Worm (Caenorhabditis elegans): ENCODE measurements around the gene spp-18.

spp-18 gene

DNA sequence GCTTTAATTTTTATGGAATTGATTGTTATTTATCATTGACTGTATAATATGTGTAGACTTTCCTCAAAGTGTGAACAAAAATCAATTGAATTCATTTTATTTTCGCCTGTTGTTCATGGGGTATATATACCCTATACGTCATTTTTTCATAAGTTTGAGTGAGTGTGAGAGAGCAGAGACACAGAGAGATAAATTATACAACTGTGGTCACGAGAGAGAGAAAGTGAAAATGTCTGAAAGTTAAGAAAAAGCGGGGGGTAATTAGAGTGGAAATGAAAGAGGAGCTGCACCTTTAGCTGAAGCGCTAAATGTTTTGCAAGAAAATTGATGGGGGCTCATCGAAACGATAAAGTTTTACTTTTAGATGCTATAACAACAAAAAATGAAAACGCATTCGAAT, 32.3 kb downstream of the spp-18 start:
- TF ChIP-seq mls-2 (tag; optimal IDR thresholded peaks at IDR 0.05): no peak
- no peak for TF ChIP-seq snpc-4 (tag; optimal IDR thresholded peaks at IDR 0.05)
- no peak for TF ChIP-seq mab-5 (tag; optimal IDR thresholded peaks at IDR 0.05)
- no peak for TF ChIP-seq nhr-28 (tag; optimal IDR thresholded peaks at IDR 0.05)

DNA sequence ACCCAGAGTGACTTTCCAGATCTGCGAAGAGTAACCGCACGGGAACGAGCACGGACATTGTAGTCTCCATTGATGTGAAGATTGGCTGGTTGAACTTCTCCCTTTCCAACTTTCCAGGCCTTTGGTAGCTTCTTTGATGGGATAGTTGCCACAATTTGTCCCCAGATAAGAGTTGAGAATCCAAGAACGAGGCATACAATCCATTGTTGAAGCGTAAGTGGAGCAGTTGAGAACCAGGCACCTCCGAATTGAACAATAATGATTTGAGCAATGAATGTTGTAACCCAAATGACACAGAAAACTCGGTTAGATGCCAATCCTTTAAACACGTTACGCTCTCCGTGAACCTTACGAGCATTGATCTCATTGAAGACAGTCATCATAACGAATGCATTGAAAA, 33.5 kb downstream of the spp-18 start:
- TF ChIP-seq cnd-1 (tag; optimal IDR thresholded peaks at IDR 0.05) (no peak), ceh-43 (GFP tag; optimal IDR thresholded peaks at IDR 0.05) (no peak), sem-2 (GFP tag; optimal IDR thresholded peaks at IDR 0.05) (no peak), zip-8 (tag; optimal IDR thresholded peaks at IDR 0.05) (no peak), unc-120 (tag; optimal IDR thresholded peaks at IDR 0.05; ENCODE audit: poor library complexity, severe bottlenecking) (no peak), ztf-11 (tag; optimal IDR thresholded peaks at IDR 0.05) (no peak), elt-3 (tag; optimal IDR thresholded peaks at IDR 0.05) (no peak), hlh-1 (tag; optimal IDR thresholded peaks at IDR 0.05) (no peak), mep-1 (tag; optimal IDR thresholded peaks at IDR 0.05) (no peak), drap-1 (GFP tag; optimal IDR thresholded peaks at IDR 0.05) (no peak), pha-4 (tag; optimal IDR thresholded peaks at IDR 0.05) (no peak), nhr-28 (tag; optimal IDR thresholded peaks at IDR 0.05) (no peak), sptf-1 (tag; optimal IDR thresholded peaks at IDR 0.05) (no peak), nhr-237 (tag; optimal IDR thresholded peaks at IDR 0.05) (no peak), nhr-76 (tag; optimal IDR thresholded peaks at IDR 0.05) (no peak), mls-2 (tag; optimal IDR thresholded peaks at IDR 0.05) (no peak), flh-1 (GFP tag; optimal IDR thresholded peaks at IDR 0.05) (no peak), unc-62 (GFP tag; optimal IDR thresholded peaks at IDR 0.05) (no peak)

DNA sequence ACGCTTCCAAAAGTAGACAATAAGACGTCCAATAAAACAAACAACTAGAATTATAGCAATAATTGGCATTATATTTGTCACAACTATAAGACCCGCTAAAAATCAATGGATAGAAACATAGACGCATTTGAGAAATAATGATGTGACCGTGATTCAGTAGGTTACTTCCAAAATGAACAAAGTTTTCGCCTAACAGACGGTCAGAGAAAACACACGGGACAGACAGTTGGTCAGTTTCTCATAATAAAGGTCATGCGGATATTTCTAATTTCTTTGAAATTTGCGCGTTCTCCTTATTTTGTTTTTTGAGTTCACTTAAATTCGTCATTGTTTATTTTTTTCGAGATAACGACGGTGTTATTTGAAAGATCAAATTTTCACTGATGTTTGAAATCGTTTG, 38.1 kb downstream of the spp-18 start:
- TF ChIP-seq snpc-4 (tag; optimal IDR thresholded peaks at IDR 0.05): no peak

DNA sequence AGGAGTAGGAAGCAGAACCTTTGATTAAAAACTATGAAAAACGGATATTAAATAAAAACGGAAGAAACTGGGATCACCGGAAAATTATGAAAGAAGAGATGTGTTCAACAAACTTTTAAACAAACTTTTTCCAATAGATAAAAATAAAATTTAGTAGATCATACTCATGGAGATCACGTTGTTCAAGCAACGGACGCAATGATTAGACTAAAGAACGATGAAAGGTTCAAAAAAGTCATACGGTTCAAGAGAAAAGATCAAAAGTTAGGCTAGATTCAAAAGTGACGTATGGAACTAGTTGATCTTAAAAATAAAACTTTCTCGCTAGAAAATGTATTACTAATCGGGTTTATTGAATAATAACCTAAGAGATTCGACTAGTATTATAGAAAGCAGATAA, 38.6 kb downstream of the spp-18 start:
- TF ChIP-seq lin-13 (tag; optimal IDR thresholded peaks at IDR 0.05) (no peak), elt-3 (tag; optimal IDR thresholded peaks at IDR 0.05) (no peak), ceh-83 (GFP tag; optimal IDR thresholded peaks at IDR 0.05) (no peak), flh-1 (GFP tag; optimal IDR thresholded peaks at IDR 0.05) (no peak), unc-39 (tag; optimal IDR thresholded peaks at IDR 0.05) (no peak), unc-62 (GFP tag; optimal IDR thresholded peaks at IDR 0.05) (no peak), nhr-237 (tag; optimal IDR thresholded peaks at IDR 0.05) (no peak), blmp-1 (tag; optimal IDR thresholded peaks at IDR 0.05) (no peak)

DNA sequence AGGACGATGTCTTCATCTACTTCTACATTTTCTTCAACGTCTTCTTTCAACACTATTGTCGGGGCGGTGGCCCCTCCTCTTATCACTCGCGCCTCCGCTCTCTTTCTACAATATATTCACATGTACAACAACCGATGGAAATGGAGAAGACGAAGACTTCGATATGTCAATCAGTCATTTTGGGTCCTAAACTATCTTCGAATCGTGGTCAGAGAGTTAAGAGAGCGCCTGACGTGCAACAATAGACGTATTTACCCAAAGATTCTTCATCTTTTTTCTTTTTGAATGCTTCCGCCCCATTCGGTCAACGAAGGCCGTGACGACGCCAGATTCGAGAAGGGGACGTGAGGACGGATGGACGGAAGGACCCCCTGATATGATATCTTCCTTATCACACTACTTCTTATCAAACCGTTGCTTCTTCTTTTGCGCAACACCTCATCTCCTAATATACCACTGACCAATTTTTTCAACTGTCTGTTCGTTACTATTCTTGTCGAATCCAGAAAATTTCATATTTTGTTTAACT, 39.5 kb downstream of the spp-18 start:
- TF ChIP-seq lsy-2 (tag; optimal IDR thresholded peaks at IDR 0.05): no peak
- no peak for TF ChIP-seq nhr-12 (tag; optimal IDR thresholded peaks at IDR 0.05)
- TF ChIP-seq sem-2 (GFP tag; optimal IDR thresholded peaks at IDR 0.05): no peak
- no peak for TF ChIP-seq ces-1 (GFP tag; optimal IDR thresholded peaks at IDR 0.05)
- no peak for TF ChIP-seq nhr-76 (tag; optimal IDR thresholded peaks at IDR 0.05)
- TF ChIP-seq mab-5 (tag; optimal IDR thresholded peaks at IDR 0.05): no peak
- TF ChIP-seq cnd-1 (tag; optimal IDR thresholded peaks at IDR 0.05): no peak
- no peak for TF ChIP-seq sptf-1 (tag; optimal IDR thresholded peaks at IDR 0.05)
- no peak for TF ChIP-seq tbx-8 (GFP tag; optimal IDR thresholded peaks at IDR 0.05)
- TF ChIP-seq unc-120 (tag; optimal IDR thresholded peaks at IDR 0.05; ENCODE audit: poor library complexity, severe bottlenecking): no peak
- no peak for TF ChIP-seq unc-62 (GFP tag; optimal IDR thresholded peaks at IDR 0.05)
- TF ChIP-seq M03D4.4 (tag; optimal IDR thresholded peaks at IDR 0.05): no peak
- no peak for TF ChIP-seq blmp-1 (tag; optimal IDR thresholded peaks at IDR 0.05)
- TF ChIP-seq nhr-28 (tag; optimal IDR thresholded peaks at IDR 0.05): no peak
- TF ChIP-seq nhr-2 (tag; optimal IDR thresholded peaks at IDR 0.05): no peak

- TF ChIP-seq M03D4.4 (tag; optimal IDR thresholded peaks at IDR 0.05) (no peak), blmp-1 (tag; optimal IDR thresholded peaks at IDR 0.05) (no peak), nhr-76 (tag; optimal IDR thresholded peaks at IDR 0.05) (no peak), tbx-8 (GFP tag; optimal IDR thresholded peaks at IDR 0.05) (no peak)
Observed at ce11 chrIV:9633889-9634288, 40.4 kb downstream of the spp-18 start.
